Fruit fly (Drosophila melanogaster) whole organism, embryonic: ENCODE data around the gene CG42759.

Experiments
- ATbp ChIP-seq: fragments of 200-800 bp; sonication (Bioruptor generic); optimal IDR thresholded peaks from 2 replicates; lab custom pipeline; 2017; ENCODE audit warnings: missing biosample characterization, mild to moderate bottlenecking, missing genetic modification characterization, missing genetic modification reagents
- Antp ChIP-seq: fragments of 200-800 bp; sonication (Bioruptor generic); optimal IDR thresholded peaks from 3 replicates; lab custom pipeline; 2016; ENCODE audit warnings: missing biosample characterization, missing genetic modification characterization
- Atf-2 ChIP-seq: fragments of 200-800 bp; sonication (Bioruptor generic); optimal IDR thresholded peaks from 2 replicates; lab custom pipeline; 2016; ENCODE audit warnings: missing biosample characterization, missing genetic modification characterization
- Atf3 ChIP-seq: fragments of 200-800 bp; sonication (Bioruptor generic); optimal IDR thresholded peaks from 3 replicates; lab custom pipeline; 2016; ENCODE audit warnings: missing biosample characterization, missing genetic modification characterization
- C15 ChIP-seq: fragments of 200-800 bp; sonication (Bioruptor generic); IDR thresholded peaks from 3 replicates; pipeline ENCODE4 v1.3.6; 2022; ENCODE audit warnings: missing biosample characterization, missing genetic modification characterization
- CG10274 ChIP-seq: fragments of 200-800 bp; sonication (Bioruptor generic); optimal IDR thresholded peaks from 3 replicates; lab custom pipeline; 2017; ENCODE audit warnings: missing biosample characterization, mild to moderate bottlenecking, missing genetic modification characterization
- CG10431 ChIP-seq: fragments of 200-800 bp; sonication (Bioruptor generic); optimal IDR thresholded peaks from 3 replicates; lab custom pipeline; 2018; ENCODE audit warnings: missing biosample characterization, mild to moderate bottlenecking, missing genetic modification characterization
- CG10654 ChIP-seq: fragments of 200-800 bp; sonication (Bioruptor generic); optimal IDR thresholded peaks from 2 replicates; lab custom pipeline; 2016; ENCODE audit warnings: missing biosample characterization, missing genetic modification characterization
- CG11085 ChIP-seq: fragments of 200-800 bp; sonication (Bioruptor generic); IDR thresholded peaks from 2 replicates; pipeline ENCODE4 v1.3.6; 2022; ENCODE audit warnings: missing biosample characterization, missing genetic modification characterization
- CG11093 ChIP-seq: fragments of 200-800 bp; sonication (Bioruptor generic); IDR thresholded peaks from 3 replicates; pipeline ENCODE4 v1.3.6; 2022; ENCODE audit warnings: missing biosample characterization, missing genetic modification characterization
- CG12236 ChIP-seq: fragments of 200-800 bp; sonication (Bioruptor generic); optimal IDR thresholded peaks from 2 replicates; lab custom pipeline; 2016; ENCODE audit warnings: missing biosample characterization, missing genetic modification characterization
- CG12299 ChIP-seq: fragments of 200-800 bp; sonication (Bioruptor generic); optimal IDR thresholded peaks from 2 replicates; lab custom pipeline; 2018; ENCODE audit warnings: missing biosample characterization, mild to moderate bottlenecking, missing genetic modification characterization
- CG12744 ChIP-seq: fragments of 200-800 bp; sonication (Bioruptor generic); optimal IDR thresholded peaks from 2 replicates; lab custom pipeline; 2016; ENCODE audit warnings: missing biosample characterization, missing genetic modification characterization
- CG13287 ChIP-seq: fragments of 200-800 bp; sonication (Bioruptor generic); IDR thresholded peaks from 2 replicates; pipeline ENCODE4 v1.3.6; 2022; ENCODE audit warnings: missing biosample characterization, missing genetic modification characterization; ENCODE audit not compliant: partially characterized antibody
- CG14965 ChIP-seq: fragments of 200-800 bp; sonication (Bioruptor generic); optimal IDR thresholded peaks from 2 replicates; lab custom pipeline; 2016; ENCODE audit warnings: missing biosample characterization, missing genetic modification characterization, borderline replicate concordance
- CG15514 ChIP-seq: fragments of 200-800 bp; sonication (Bioruptor generic); optimal IDR thresholded peaks from 3 replicates; lab custom pipeline; 2017; ENCODE audit warnings: missing biosample characterization, missing genetic modification characterization, mild to moderate bottlenecking, moderate library complexity, missing genetic modification reagents
- CG17361 ChIP-seq: fragments of 200-800 bp; sonication (Bioruptor generic); IDR thresholded peaks from 3 replicates; pipeline ENCODE4 v1.3.6; 2022; ENCODE audit warnings: missing biosample characterization, missing genetic modification characterization
- CG17612 ChIP-seq: fragments of 200-800 bp; sonication (Bioruptor generic); IDR thresholded peaks from 2 replicates; pipeline ENCODE4 v1.3.6; 2022; ENCODE audit warnings: missing biosample characterization, missing genetic modification characterization
- CG1832 ChIP-seq: fragments of 200-800 bp; sonication (Bioruptor generic); optimal IDR thresholded peaks from 2 replicates; lab custom pipeline; 2017; ENCODE audit warnings: missing biosample characterization, mild to moderate bottlenecking, missing genetic modification characterization, inconsistent platforms
- CG2202 ChIP-seq: fragments of 200-800 bp; sonication (Bioruptor generic); optimal IDR thresholded peaks from 2 replicates; lab custom pipeline; 2018; ENCODE audit warnings: missing biosample characterization, mild to moderate bottlenecking, missing genetic modification characterization
- CG30020 ChIP-seq: fragments of 200-800 bp; optimal IDR thresholded peaks from 2 replicates; lab custom pipeline; 2019; ENCODE audit warnings: missing biosample characterization, mild to moderate bottlenecking, missing genetic modification characterization, moderate library complexity
- CG3065 ChIP-seq: fragments of 200-800 bp; sonication (Bioruptor generic); optimal IDR thresholded peaks from 2 replicates; lab custom pipeline; 2016; ENCODE audit warnings: missing biosample characterization, missing genetic modification characterization
- CG31441 ChIP-seq: fragments of 200-800 bp; sonication (Bioruptor generic); IDR thresholded peaks from 2 replicates; pipeline ENCODE4 v1.3.6; 2022; ENCODE audit warnings: missing biosample characterization, missing genetic modification characterization
- CG4328 ChIP-seq: fragments of 200-800 bp; sonication (Bioruptor generic); optimal IDR thresholded peaks from 3 replicates; lab custom pipeline; 2017; ENCODE audit warnings: missing biosample characterization, missing genetic modification reagents, missing genetic modification characterization
- CG6683 ChIP-seq: fragments of 200-800 bp; sonication (Bioruptor generic); optimal IDR thresholded peaks from 2 replicates; lab custom pipeline; 2017; ENCODE audit warnings: missing biosample characterization, mild to moderate bottlenecking, missing genetic modification characterization, missing genetic modification reagents
- CG7357 ChIP-seq: fragments of 200-800 bp; sonication (Bioruptor generic); IDR thresholded peaks from 3 replicates; pipeline ENCODE4 v1.3.6; 2022; ENCODE audit warnings: missing biosample characterization, missing genetic modification characterization
- CG7372 ChIP-seq: fragments of 200-800 bp; sonication (Bioruptor generic); IDR thresholded peaks from 2 replicates; pipeline ENCODE4 v1.3.6; 2022; ENCODE audit warnings: missing biosample characterization, missing genetic modification characterization
- CTCF ChIP-seq: fragments of 200-800 bp; sonication (Bioruptor generic); optimal IDR thresholded peaks from 2 replicates; lab custom pipeline; 2017; ENCODE audit warnings: missing biosample characterization, mild to moderate bottlenecking, missing genetic modification characterization, moderate library complexity
- Dip3 ChIP-seq: fragments of 200-800 bp; sonication (Bioruptor generic); optimal IDR thresholded peaks from 3 replicates; lab custom pipeline; 2016; ENCODE audit warnings: missing biosample characterization, missing genetic modification characterization
- Doc2 ChIP-seq: fragments of 200-800 bp; sonication (Bioruptor generic); IDR thresholded peaks from 2 replicates; pipeline ENCODE4 v1.3.6; 2022; ENCODE audit warnings: missing biosample characterization, missing genetic modification characterization
- Fer3 ChIP-seq: fragments of 200-800 bp; sonication (Bioruptor generic); optimal IDR thresholded peaks from 2 replicates; lab custom pipeline; 2018; ENCODE audit warnings: missing biosample characterization, mild to moderate bottlenecking, missing genetic modification characterization, moderate library complexity
- Gsc ChIP-seq: fragments of 200-800 bp; sonication (Bioruptor generic); IDR thresholded peaks from 2 replicates; pipeline ENCODE4 v1.3.6; 2022; ENCODE audit warnings: missing biosample characterization, missing genetic modification characterization
- Gug ChIP-seq: fragments of 200-800 bp; sonication (Bioruptor generic); IDR thresholded peaks from 4 replicates; pipeline ENCODE4 v1.3.6; 2022; ENCODE audit warnings: missing biosample characterization, missing genetic modification characterization
- Hmr ChIP-seq: fragments of 200-800 bp; sonication (Bioruptor generic); optimal IDR thresholded peaks from 3 replicates; lab custom pipeline; 2017; ENCODE audit warnings: mild to moderate bottlenecking, missing biosample characterization, missing genetic modification reagents, missing genetic modification characterization
- Hr78 ChIP-seq, 2 experiments: fragments of 200-800 bp in 1 of 2; fragments of >200 bp in 1 of 2; sonication (Bioruptor generic) in 1 of 2; optimal IDR thresholded peaks; 2 replicates each; lab custom pipeline; 2017 to 2019; ENCODE audit warnings: missing biosample characterization in 2 of 2, missing genetic modification characterization in 2 of 2, mild to moderate bottlenecking in 1 of 2, moderate library complexity in 1 of 2
- Side ChIP-seq: fragments of 200-800 bp; sonication (Bioruptor generic); optimal IDR thresholded peaks from 2 replicates; lab custom pipeline; 2016; ENCODE audit warnings: missing biosample characterization, missing genetic modification characterization
- Six4 ChIP-seq: fragments of 200-800 bp; sonication (Bioruptor generic); optimal IDR thresholded peaks from 2 replicates; lab custom pipeline; 2016; ENCODE audit warnings: missing biosample characterization, missing genetic modification characterization
- Vsx1 ChIP-seq: fragments of 200-800 bp; sonication (Bioruptor generic); optimal IDR thresholded peaks from 2 replicates; lab custom pipeline; 2017; ENCODE audit warnings: missing biosample characterization, mild to moderate bottlenecking, missing genetic modification characterization, missing genetic modification reagents
- ac ChIP-seq: fragments of 200-800 bp; sonication (Bioruptor generic); optimal IDR thresholded peaks from 3 replicates; lab custom pipeline; 2017; ENCODE audit warnings: missing biosample characterization, mild to moderate bottlenecking, missing genetic modification characterization
- bsh ChIP-seq, 2 experiments: fragments of 200-800 bp; sonication (Bioruptor generic); optimal IDR thresholded peaks; 2 replicates each; lab custom pipeline; 2017 to 2018; ENCODE audit warnings: mild to moderate bottlenecking in 2 of 2, missing biosample characterization in 2 of 2, missing genetic modification characterization in 2 of 2, moderate library complexity in 1 of 2
- cato ChIP-seq: fragments of 200-800 bp; sonication (Bioruptor generic); optimal IDR thresholded peaks from 2 replicates; lab custom pipeline; 2016; ENCODE audit warnings: missing biosample characterization, missing genetic modification characterization, borderline replicate concordance
- crol ChIP-seq: fragments of 200-800 bp; sonication (Bioruptor generic); IDR thresholded peaks from 2 replicates; pipeline ENCODE4 v1.3.6; 2022; ENCODE audit warnings: missing biosample characterization, missing genetic modification characterization
- fu2 ChIP-seq: fragments of 200-800 bp; sonication (Bioruptor generic); optimal IDR thresholded peaks from 2 replicates; lab custom pipeline; 2016; ENCODE audit warnings: missing biosample characterization, missing genetic modification characterization
- inv ChIP-seq: fragments of 200-800 bp; sonication (Bioruptor generic); IDR thresholded peaks from 2 replicates; pipeline ENCODE4 v1.3.6; 2022; ENCODE audit warnings: missing biosample characterization, missing genetic modification characterization; ENCODE audit not compliant: partially characterized antibody
- pum ChIP-seq: fragments of 200-800 bp; sonication (Bioruptor generic); optimal IDR thresholded peaks from 2 replicates; lab custom pipeline; 2016; ENCODE audit warnings: missing biosample characterization, missing genetic modification characterization
- ro ChIP-seq: fragments of 200-800 bp; sonication (Bioruptor generic); IDR thresholded peaks from 2 replicates; pipeline ENCODE4 v1.3.6; 2022; ENCODE audit warnings: missing biosample characterization, missing genetic modification characterization
- sens-2 ChIP-seq: fragments of 200-800 bp; sonication (Bioruptor generic); IDR thresholded peaks from 2 replicates; pipeline ENCODE4 v1.3.6; 2022; ENCODE audit warnings: missing biosample characterization, missing genetic modification characterization
- sima ChIP-seq: fragments of 200-800 bp; sonication (Bioruptor generic); optimal IDR thresholded peaks from 2 replicates; lab custom pipeline; 2016; ENCODE audit warnings: missing biosample characterization, missing genetic modification characterization
- zfh1 ChIP-seq: fragments of 200-800 bp; sonication (Bioruptor generic); IDR thresholded peaks from 3 replicates; pipeline ENCODE4 v1.3.6; 2022; ENCODE audit warnings: missing biosample characterization, missing genetic modification characterization

Gene CG42759

dm6 chr3R:10139649-10140598 is 2.9 kb upstream of the CG42759 start, which contains the start of gene tws:
TSS of gene tws (minus strand) at chr3R:10139772.
- TF ChIP-seq CG30020 (no peak), Hmr (GFP tag; lab: Kevin White, UChicago) (peak; percentile 58), ro (no peak), CG10431 (GFP tag; lab: Kevin White, UChicago) (peak; percentile 1), CG6683 (no peak), CG7357 (0 out of 3 replicates have a peak, but pooled peaks have one; percentile 35), Antp (GFP tag; lab: Kevin White, UChicago) (no peak), CG4328 (GFP tag; lab: Kevin White, UChicago) (no peak), sens-2 (no peak), Atf3 (GFP tag; lab: Kevin White, UChicago) (no peak), Side (no peak), CG1832 (no peak), fu2 (GFP tag; lab: Kevin White, UChicago) (peak; percentile 20), cato (GFP tag; lab: Kevin White, UChicago) (no peak), Doc2 (GFP tag; lab: Robert Waterston, UW) (no peak), ac (GFP tag; lab: Kevin White, UChicago) (no peak), CG15514 (GFP tag; lab: Kevin White, UChicago) (peak; percentile 51), Hr78 (GFP tag; optimal IDR thresholded peaks at IDR 0.05; lab: Kevin White, UChicago) (no peak), sima (no peak), Gsc (no peak), Fer3 (tag; lab: Kevin White, UChicago) (no peak), ATbp (GFP tag; lab: Kevin White, UChicago) (peak; percentile 49), Gug (GFP tag; lab: Robert Waterston, UW) (peak; percentile 9; the same call in 1 of the 4 replicates), Atf-2 (GFP tag; lab: Kevin White, UChicago) (peak; percentile 43), CG31441 (peak; percentile 68), CG11093 (GFP tag; lab: Robert Waterston, UW) (no peak), CG10654 (GFP tag; lab: Kevin White, UChicago) (no peak), CTCF (GFP tag; lab: Kevin White, UChicago) (peak; percentile 7), CG13287 (GFP tag; lab: Robert Waterston, UW) (no peak; the same call in 1 of the 2 replicates), inv (GFP tag; lab: Robert Waterston, UW) (no peak), C15 (GFP tag; lab: Robert Waterston, UW) (peak; percentile 23; the same call in 1 of the 3 replicates), CG7372 (GFP tag; lab: Robert Waterston, UW) (no peak), zfh1 (GFP tag; lab: Robert Waterston, UW) (peak; percentile 38; the same call in 2 of the 3 replicates), crol (GFP tag; lab: Robert Waterston, UW) (no peak), CG17361 (peak; percentile 70; the same call in 2 of the 3 replicates), CG12236 (peak; percentile 35), CG17612 (no peak), CG14965 (no peak), bsh (GFP tag; optimal IDR thresholded peaks at IDR 0.05; lab: Kevin White, UChicago) (peak; percentile 6 to 23), Six4 (GFP tag; lab: Kevin White, UChicago) (no peak), Dip3 (peak; percentile 39), Vsx1 (peak; percentile 71), pum (GFP tag; lab: Kevin White, UChicago) (no peak), CG2202 (no peak), CG12744 (GFP tag; lab: Kevin White, UChicago) (peak; percentile 32), CG10274 (no peak), CG11085 (GFP tag; lab: Robert Waterston, UW) (no peak), CG3065 (no peak), CG12299 (tag; lab: Kevin White, UChicago) (no peak)
